Worm (Caenorhabditis elegans) whole organism, L2 larva: ENCODE measurements around the gene T01D3.6.

Source experiments
- blmp-1 ChIP-seq: sonication (generic microtip); optimal IDR thresholded peaks from 2 replicates; lab custom pipeline; 2017; ENCODE audit warnings: missing genetic modification characterization, mild to moderate bottlenecking, missing compliant biosample characterization, antibody characterized with exemption, moderate library complexity; ENCODE audit not compliant: insufficient read depth
- mab-5 ChIP-seq: fragments of 150-350 bp; optimal IDR thresholded peaks from 2 replicates; lab custom pipeline; 2014; ENCODE audit warnings: missing biosample characterization, missing genetic modification characterization
- mdl-1 ChIP-seq, 2 experiments: fragments of 150-350 bp in 1 of 2; sonication (generic microtip) in 1 of 2; optimal IDR thresholded peaks; 2 replicates each; lab custom pipeline; 2017; ENCODE audit warnings: missing biosample characterization in 2 of 2, missing genetic modification characterization in 2 of 2
- nhr-10 ChIP-seq: sonication (generic microtip); optimal IDR thresholded peaks from 2 replicates; lab custom pipeline; 2017; ENCODE audit warnings: missing biosample characterization, missing genetic modification characterization
- ztf-4 ChIP-seq: fragments of 150-350 bp; optimal IDR thresholded peaks from 2 replicates; lab custom pipeline; 2014; ENCODE audit warnings: missing biosample characterization, missing genetic modification characterization

ce11 chrV:13681445-13681844 lies 35.2 kb upstream of the T01D3.6 start:
- TF ChIP-seq ztf-4 (tag; lab: Kevin White, UChicago) (no peak), mab-5 (tag; lab: Kevin White, UChicago) (no peak), blmp-1 (no peak), nhr-10 (tag; lab: Kevin White, UChicago) (no peak), mdl-1 (tag; optimal IDR thresholded peaks at IDR 0.05; lab: Kevin White, UChicago) (no peak)
